Worm (Caenorhabditis elegans) whole organism, midembryonic: ENCODE measurements around the gene str-27.

ENCODE experiments used
- T22C8.4 ChIP-seq: fragments of 200-800 bp; sonication (Bioruptor generic); IDR thresholded peaks from 2 replicates; pipeline ENCODE4 v1.3.6; 2022; ENCODE audit warnings: missing genetic modification characterization, missing compliant biosample characterization
- cog-1 ChIP-seq: sonication (generic microtip); optimal IDR thresholded peaks from 2 replicates; lab custom pipeline; 2016; ENCODE audit warnings: missing genetic modification characterization, missing compliant biosample characterization
- flt-1 ChIP-seq: fragments of 200-800 bp; sonication (Bioruptor generic); IDR thresholded peaks from 2 replicates; pipeline ENCODE4 v1.3.6; 2022; ENCODE audit warnings: missing genetic modification characterization, missing compliant biosample characterization
- klf-2 ChIP-seq: fragments of 200-800 bp; sonication (Bioruptor generic); conservative IDR thresholded peaks from 2 replicates; pipeline ENCODE4 v1.3.6; 2022; ENCODE audit warnings: missing genetic modification reagents, missing genetic modification characterization, missing compliant biosample characterization
- med-1 ChIP-seq: sonication (generic microtip); optimal IDR thresholded peaks from 2 replicates; lab custom pipeline; 2017; ENCODE audit warnings: missing genetic modification characterization, mild to moderate bottlenecking, missing compliant biosample characterization, antibody characterized with exemption, missing genetic modification reagents; ENCODE audit not compliant: insufficient read depth
- ref-1 ChIP-seq: fragments of 200-800 bp; sonication (Bioruptor generic); conservative IDR thresholded peaks from 2 replicates; pipeline ENCODE4 v1.3.6; 2022; ENCODE audit warnings: missing genetic modification reagents, missing genetic modification characterization, missing compliant biosample characterization
- tab-1 ChIP-seq: fragments of 200-800 bp; sonication (Bioruptor generic); IDR thresholded peaks from 2 replicates; pipeline ENCODE4 v1.3.6; 2022; ENCODE audit warnings: missing genetic modification characterization, missing compliant biosample characterization
- ztf-23 ChIP-seq: fragments of 200-800 bp; sonication (Bioruptor generic); IDR thresholded peaks from 2 replicates; pipeline ENCODE4 v1.3.6; 2022; ENCODE audit warnings: missing genetic modification reagents, missing genetic modification characterization, missing compliant biosample characterization
- ztf-29 ChIP-seq: fragments of 200-800 bp; sonication (Bioruptor generic); IDR thresholded peaks from 2 replicates; pipeline ENCODE4 v1.3.6; 2022; ENCODE audit warnings: missing genetic modification reagents, missing genetic modification characterization, missing compliant biosample characterization

Gene str-27

DNA sequence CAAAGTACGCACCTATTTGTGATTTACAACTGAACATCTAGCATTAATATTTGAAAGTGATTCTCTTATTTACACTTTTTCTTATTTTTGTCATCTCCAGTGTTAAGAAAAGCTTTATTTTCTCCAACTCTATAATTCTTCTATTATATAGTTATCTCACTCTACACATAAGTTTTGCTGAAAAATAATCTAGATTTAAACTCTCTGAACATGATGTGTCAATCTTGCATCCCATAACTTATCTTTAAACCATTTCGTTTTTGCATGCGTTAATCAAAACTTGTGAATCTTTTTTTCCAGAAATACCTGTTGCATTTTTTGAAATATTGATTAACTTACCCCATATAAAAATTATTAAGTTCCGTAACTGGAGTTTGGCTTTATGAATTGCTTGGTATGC, 45.7 kb downstream of the str-27 start, which contains the start of gene nhr-268:
nhr-268 (plus strand) TSS at position 301 of the 400 bp plus-strand sequence.
- no peak for TF ChIP-seq klf-2 (GFP tag; lab: Robert Waterston, UW)

DNA sequence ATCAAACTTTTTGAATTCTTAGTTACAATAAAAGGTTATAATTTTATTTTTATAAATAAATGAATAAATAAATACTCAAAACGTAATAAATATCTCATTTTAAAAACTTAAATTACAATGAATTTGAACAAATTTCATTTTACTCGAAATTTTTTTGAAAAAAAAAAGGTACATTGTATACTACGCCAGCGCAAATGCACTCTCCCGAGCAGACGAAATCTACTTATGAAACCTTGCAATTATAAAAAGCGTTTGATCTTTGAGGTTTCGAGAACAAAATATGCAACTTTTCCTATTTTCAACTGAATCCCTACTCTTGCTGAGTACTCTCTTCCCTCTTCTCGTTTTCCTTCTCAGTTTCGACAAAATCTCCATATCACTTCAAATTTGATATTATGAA, 48.0 kb downstream of the str-27 start, which contains the start of gene nhr-197:
nhr-197 (plus strand) TSS at position 301 of the 400 bp plus-strand sequence.
- no peak for TF ChIP-seq ztf-23 (GFP tag; lab: Robert Waterston, UW)

DNA sequence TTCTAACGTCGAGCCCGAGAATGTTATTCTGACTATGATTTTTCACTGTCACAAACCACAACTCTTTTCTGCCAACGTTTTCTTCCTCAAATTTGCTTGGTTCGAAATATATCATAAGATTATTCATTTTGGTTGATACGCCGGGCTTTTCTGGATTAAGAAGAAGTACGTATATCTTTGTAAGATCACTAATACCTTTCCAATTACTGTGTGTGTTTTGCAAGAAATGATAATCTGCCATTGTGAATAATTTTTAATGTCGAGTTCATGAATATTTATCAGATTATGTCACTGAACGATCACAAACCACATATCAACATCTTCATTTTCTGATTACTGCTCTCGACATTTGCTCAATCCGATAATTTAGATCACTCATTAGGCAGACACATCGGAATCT, 50.0 kb downstream of the str-27 start, which contains the start of gene nhr-196:
nhr-196 (plus strand) TSS at position 118 of the 400 bp plus-strand sequence.
- no peak for TF ChIP-seq ztf-23 (GFP tag; lab: Robert Waterston, UW)
- TF ChIP-seq klf-2 (GFP tag; lab: Robert Waterston, UW): no peak
- TF ChIP-seq cog-1 (tag; lab: Kevin White, UChicago): no peak
- TF ChIP-seq med-1 (GFP tag; lab: Kevin White, UChicago): no peak
- no peak for TF ChIP-seq ztf-29 (GFP tag; lab: Robert Waterston, UW)
- no peak for TF ChIP-seq ref-1 (GFP tag; lab: Robert Waterston, UW)
- no peak for TF ChIP-seq flt-1 (GFP tag; lab: Robert Waterston, UW)
- TF ChIP-seq tab-1 (GFP tag; lab: Robert Waterston, UW): no peak
- TF ChIP-seq T22C8.4 (GFP tag; lab: Robert Waterston, UW): no peak
